Worm (Caenorhabditis elegans): ENCODE results near the gene mig-5.

ce11 chrII:8149930-8150329 is 34.9 kb downstream of the mig-5 start, which contains the start of gene F10B5.3:
- no peak for TF ChIP-seq nhr-23 (tag; optimal IDR thresholded peaks at IDR 0.05)
- TF ChIP-seq fos-1 (tag; optimal IDR thresholded peaks at IDR 0.05): no peak
- no peak for TF ChIP-seq egl-27 (tag; optimal IDR thresholded peaks at IDR 0.05)
- TF ChIP-seq nhr-25 (tag; optimal IDR thresholded peaks at IDR 0.05): no peak
- TF ChIP-seq snpc-4 (tag; optimal IDR thresholded peaks at IDR 0.05): no peak
- no peak for TF ChIP-seq ama-1 (optimal IDR thresholded peaks at IDR 0.05)
- TF ChIP-seq lin-13 (GFP tag; optimal IDR thresholded peaks at IDR 0.05): no peak
